Fruit fly (Drosophila melanogaster) whole organism, embryonic: ENCODE measurements around the gene CG7362.

Experiments used
- ATbp ChIP-seq: fragments of 200-800 bp; sonication (Bioruptor generic); optimal IDR thresholded peaks from 2 replicates; lab custom pipeline; 2017; ENCODE audit warnings: missing biosample characterization, mild to moderate bottlenecking, missing genetic modification characterization, missing genetic modification reagents
- Bdp1 ChIP-seq: fragments of 200-800 bp; sonication (Bioruptor generic); optimal IDR thresholded peaks from 3 replicates; lab custom pipeline; 2016; ENCODE audit warnings: missing biosample characterization, missing genetic modification characterization
- Blimp-1 ChIP-seq: fragments of 200-800 bp; sonication (Bioruptor generic); optimal IDR thresholded peaks from 3 replicates; lab custom pipeline; 2018; ENCODE audit warnings: missing biosample characterization, missing genetic modification characterization, mild to moderate bottlenecking, moderate library complexity, missing genetic modification reagents
- CG10959 ChIP-seq: fragments of 200-800 bp; sonication (Bioruptor generic); IDR thresholded peaks from 2 replicates; pipeline ENCODE4 v1.3.6; 2022; ENCODE audit warnings: missing biosample characterization, missing genetic modification characterization
- CG10979 ChIP-seq: fragments of 200-800 bp; sonication (Bioruptor generic); optimal IDR thresholded peaks from 2 replicates; lab custom pipeline; 2018; ENCODE audit warnings: missing biosample characterization, mild to moderate bottlenecking, missing genetic modification characterization, moderate library complexity
- CG12299 ChIP-seq: fragments of 200-800 bp; sonication (Bioruptor generic); optimal IDR thresholded peaks from 2 replicates; lab custom pipeline; 2018; ENCODE audit warnings: missing biosample characterization, mild to moderate bottlenecking, missing genetic modification characterization
- CG12391 ChIP-seq: fragments of 200-800 bp; sonication (Bioruptor generic); optimal IDR thresholded peaks from 3 replicates; lab custom pipeline; 2018; ENCODE audit warnings: missing biosample characterization, mild to moderate bottlenecking, missing genetic modification characterization, moderate library complexity
- CG13296 ChIP-seq: fragments of 200-800 bp; sonication (Bioruptor generic); optimal IDR thresholded peaks from 3 replicates; lab custom pipeline; 2018; ENCODE audit warnings: missing biosample characterization, mild to moderate bottlenecking, missing genetic modification characterization
- CG14441 ChIP-seq: fragments of 200-800 bp; sonication (Bioruptor generic); IDR thresholded peaks from 2 replicates; pipeline ENCODE4 v1.3.6; 2022; ENCODE audit warnings: missing biosample characterization, missing genetic modification characterization
- CG16779 ChIP-seq: fragments of 200-800 bp; sonication (Bioruptor generic); IDR thresholded peaks from 2 replicates; pipeline ENCODE4 v1.3.6; 2022; ENCODE audit warnings: missing biosample characterization, missing genetic modification characterization
- CG17385 ChIP-seq: fragments of 200-800 bp; sonication (Bioruptor generic); optimal IDR thresholded peaks from 3 replicates; lab custom pipeline; 2018; ENCODE audit warnings: missing biosample characterization, mild to moderate bottlenecking, missing genetic modification characterization
- CG17829 ChIP-seq: fragments of 200-800 bp; optimal IDR thresholded peaks from 2 replicates; lab custom pipeline; 2019; ENCODE audit warnings: missing biosample characterization, mild to moderate bottlenecking, missing genetic modification characterization, moderate library complexity
- CG3281 ChIP-seq: fragments of 200-800 bp; sonication (Bioruptor generic); optimal IDR thresholded peaks from 3 replicates; lab custom pipeline; 2017; ENCODE audit warnings: missing biosample characterization, mild to moderate bottlenecking, missing genetic modification characterization
- CG3995 ChIP-seq: fragments of 200-800 bp; sonication (Bioruptor generic); optimal IDR thresholded peaks from 3 replicates; lab custom pipeline; 2016; ENCODE audit warnings: missing biosample characterization, missing genetic modification characterization
- CG4404 ChIP-seq: fragments of 200-800 bp; sonication (Bioruptor generic); IDR thresholded peaks from 2 replicates; pipeline ENCODE4 v1.3.6; 2022; ENCODE audit warnings: missing biosample characterization, missing genetic modification characterization
- CG4424 ChIP-seq: fragments of 200-800 bp; sonication (Bioruptor generic); optimal IDR thresholded peaks from 3 replicates; lab custom pipeline; 2016; ENCODE audit warnings: missing biosample characterization, missing genetic modification characterization
- CG4617 ChIP-seq: fragments of 200-800 bp; sonication (Bioruptor generic); optimal IDR thresholded peaks from 3 replicates; lab custom pipeline; 2016; ENCODE audit warnings: missing biosample characterization, missing genetic modification characterization, borderline replicate concordance
- CG4820 ChIP-seq: fragments of 200-800 bp; sonication (Bioruptor generic); optimal IDR thresholded peaks from 3 replicates; lab custom pipeline; 2016; ENCODE audit warnings: missing biosample characterization, missing genetic modification characterization
- CG4854 ChIP-seq: fragments of 200-800 bp; sonication (Bioruptor generic); optimal IDR thresholded peaks from 2 replicates; lab custom pipeline; 2016; ENCODE audit warnings: missing biosample characterization, missing genetic modification characterization, inconsistent platforms
- CG6272 ChIP-seq: fragments of 200-800 bp; sonication (Bioruptor generic); IDR thresholded peaks from 2 replicates; pipeline ENCODE4 v1.3.6; 2022; ENCODE audit warnings: missing biosample characterization, missing genetic modification characterization
- CG7556 ChIP-seq: fragments of 200-800 bp; sonication (Bioruptor generic); optimal IDR thresholded peaks from 2 replicates; lab custom pipeline; 2017; ENCODE audit warnings: missing biosample characterization, mild to moderate bottlenecking, missing genetic modification characterization
- CG7928 ChIP-seq: fragments of 200-800 bp; sonication (Bioruptor generic); optimal IDR thresholded peaks from 2 replicates; lab custom pipeline; 2017; ENCODE audit warnings: missing biosample characterization, mild to moderate bottlenecking, missing genetic modification characterization
- CG8290 ChIP-seq, 3 experiments: fragments of 200-800 bp; sonication (Bioruptor generic); optimal IDR thresholded peaks; 2 replicates each; lab custom pipeline; 2016 to 2019; ENCODE audit warnings: missing biosample characterization in 3 of 3, missing genetic modification characterization in 3 of 3, mild to moderate bottlenecking in 2 of 3, moderate library complexity in 1 of 3
- CG9727 ChIP-seq: fragments of 200-800 bp; sonication (Bioruptor generic); optimal IDR thresholded peaks from 3 replicates; lab custom pipeline; 2017; ENCODE audit warnings: missing biosample characterization, mild to moderate bottlenecking, missing genetic modification characterization
- Chrac-16 ChIP-seq: fragments of 200-800 bp; sonication (Bioruptor generic); optimal IDR thresholded peaks from 3 replicates; lab custom pipeline; 2016; ENCODE audit warnings: missing biosample characterization, missing genetic modification characterization
- Doc2 ChIP-seq: fragments of 200-800 bp; sonication (Bioruptor generic); IDR thresholded peaks from 2 replicates; pipeline ENCODE4 v1.3.6; 2022; ENCODE audit warnings: missing biosample characterization, missing genetic modification characterization
- Hey ChIP-seq: fragments of 200-800 bp; sonication (Bioruptor generic); optimal IDR thresholded peaks from 3 replicates; lab custom pipeline; 2018; ENCODE audit warnings: missing biosample characterization, mild to moderate bottlenecking, missing genetic modification characterization
- Ravus ChIP-seq: fragments of 200-800 bp; sonication (Bioruptor generic); IDR thresholded peaks from 2 replicates; pipeline ENCODE4 v1.3.6; 2022; ENCODE audit warnings: missing biosample characterization, missing genetic modification characterization
- Sry-δ ChIP-seq: fragments of 200-800 bp; sonication (Bioruptor generic); optimal IDR thresholded peaks from 2 replicates; lab custom pipeline; 2016; ENCODE audit warnings: missing biosample characterization, missing genetic modification characterization
- Usf ChIP-seq: fragments of 200-800 bp; sonication (Bioruptor generic); optimal IDR thresholded peaks from 2 replicates; lab custom pipeline; 2017; ENCODE audit warnings: missing genotype, missing biosample characterization, missing genetic modification characterization
- YL-1 ChIP-seq: fragments of 200-800 bp; sonication (Bioruptor generic); optimal IDR thresholded peaks from 3 replicates; lab custom pipeline; 2017; ENCODE audit warnings: missing biosample characterization, mild to moderate bottlenecking, missing genetic modification characterization
- ab ChIP-seq: fragments of 200-800 bp; sonication (Bioruptor generic); optimal IDR thresholded peaks from 2 replicates; lab custom pipeline; 2016; ENCODE audit warnings: missing biosample characterization, missing genetic modification characterization
- ara ChIP-seq: fragments of 200-800 bp; sonication (Bioruptor generic); IDR thresholded peaks from 2 replicates; pipeline ENCODE4 v1.3.6; 2022; ENCODE audit warnings: missing biosample characterization, missing genetic modification characterization
- cad ChIP-seq: fragments of >200 bp; optimal IDR thresholded peaks from 2 replicates; lab custom pipeline; 2017; ENCODE audit warnings: missing biosample characterization, missing genetic modification characterization
- corto ChIP-seq: fragments of 200-800 bp; sonication (Bioruptor generic); optimal IDR thresholded peaks from 2 replicates; lab custom pipeline; 2016; ENCODE audit warnings: missing biosample characterization, mild to moderate bottlenecking, missing genetic modification characterization, moderate library complexity
- crc ChIP-seq: fragments of 200-800 bp; sonication (Bioruptor generic); optimal IDR thresholded peaks from 2 replicates; lab custom pipeline; 2016; ENCODE audit warnings: missing biosample characterization, missing genetic modification characterization
- dysf ChIP-seq: fragments of 200-800 bp; sonication (Bioruptor generic); IDR thresholded peaks from 3 replicates; pipeline ENCODE4 v1.3.6; 2022; ENCODE audit warnings: missing biosample characterization, missing genetic modification characterization
- fd3F ChIP-seq: fragments of 200-800 bp; sonication (Bioruptor generic); optimal IDR thresholded peaks from 2 replicates; lab custom pipeline; 2018; ENCODE audit warnings: missing biosample characterization, mild to moderate bottlenecking, missing genetic modification characterization, moderate library complexity
- fd96Cb ChIP-seq: fragments of 200-800 bp; sonication (Bioruptor generic); optimal IDR thresholded peaks from 2 replicates; lab custom pipeline; 2018; ENCODE audit warnings: missing biosample characterization, mild to moderate bottlenecking, missing genetic modification characterization, moderate library complexity
- hbn ChIP-seq: fragments of 200-800 bp; sonication (Bioruptor generic); IDR thresholded peaks from 2 replicates; pipeline ENCODE4 v1.3.6; 2022; ENCODE audit warnings: missing biosample characterization, missing genetic modification characterization; ENCODE audit not compliant: partially characterized antibody
- insv ChIP-seq, 2 experiments: fragments of 200-800 bp; sonication (Bioruptor generic); optimal IDR thresholded peaks; 3 replicates each; lab custom pipeline; 2016 to 2018; ENCODE audit warnings: missing biosample characterization in 2 of 2, missing genetic modification characterization in 2 of 2
- pfk ChIP-seq: fragments of 200-800 bp; sonication (Bioruptor generic); optimal IDR thresholded peaks from 2 replicates; lab custom pipeline; 2018; ENCODE audit warnings: missing biosample characterization, mild to moderate bottlenecking, missing genetic modification characterization, moderate library complexity
- phol ChIP-seq: fragments of 200-800 bp; sonication (Bioruptor generic); optimal IDR thresholded peaks from 3 replicates; lab custom pipeline; 2018; ENCODE audit warnings: missing biosample characterization, mild to moderate bottlenecking, missing genetic modification characterization, moderate library complexity
- scrt ChIP-seq: fragments of 200-800 bp; sonication (Bioruptor generic); optimal IDR thresholded peaks from 2 replicates; lab custom pipeline; 2018; ENCODE audit warnings: missing biosample characterization, mild to moderate bottlenecking, missing genetic modification characterization, moderate library complexity
- shn ChIP-seq: fragments of 200-800 bp; sonication (Bioruptor generic); optimal IDR thresholded peaks from 3 replicates; lab custom pipeline; 2016; ENCODE audit warnings: missing biosample characterization, missing genetic modification characterization
- trh ChIP-seq: fragments of 200-800 bp; sonication (Bioruptor generic); optimal IDR thresholded peaks from 2 replicates; lab custom pipeline; 2016; ENCODE audit warnings: missing biosample characterization, missing genetic modification characterization
- zf30C ChIP-seq: fragments of 200-800 bp; sonication (Bioruptor generic); optimal IDR thresholded peaks from 3 replicates; lab custom pipeline; 2018; ENCODE audit warnings: missing biosample characterization, mild to moderate bottlenecking, missing genetic modification characterization
- zfh1 ChIP-seq: fragments of 200-800 bp; sonication (Bioruptor generic); IDR thresholded peaks from 3 replicates; pipeline ENCODE4 v1.3.6; 2022; ENCODE audit warnings: missing biosample characterization, missing genetic modification characterization

The CG7362 gene

DNA sequence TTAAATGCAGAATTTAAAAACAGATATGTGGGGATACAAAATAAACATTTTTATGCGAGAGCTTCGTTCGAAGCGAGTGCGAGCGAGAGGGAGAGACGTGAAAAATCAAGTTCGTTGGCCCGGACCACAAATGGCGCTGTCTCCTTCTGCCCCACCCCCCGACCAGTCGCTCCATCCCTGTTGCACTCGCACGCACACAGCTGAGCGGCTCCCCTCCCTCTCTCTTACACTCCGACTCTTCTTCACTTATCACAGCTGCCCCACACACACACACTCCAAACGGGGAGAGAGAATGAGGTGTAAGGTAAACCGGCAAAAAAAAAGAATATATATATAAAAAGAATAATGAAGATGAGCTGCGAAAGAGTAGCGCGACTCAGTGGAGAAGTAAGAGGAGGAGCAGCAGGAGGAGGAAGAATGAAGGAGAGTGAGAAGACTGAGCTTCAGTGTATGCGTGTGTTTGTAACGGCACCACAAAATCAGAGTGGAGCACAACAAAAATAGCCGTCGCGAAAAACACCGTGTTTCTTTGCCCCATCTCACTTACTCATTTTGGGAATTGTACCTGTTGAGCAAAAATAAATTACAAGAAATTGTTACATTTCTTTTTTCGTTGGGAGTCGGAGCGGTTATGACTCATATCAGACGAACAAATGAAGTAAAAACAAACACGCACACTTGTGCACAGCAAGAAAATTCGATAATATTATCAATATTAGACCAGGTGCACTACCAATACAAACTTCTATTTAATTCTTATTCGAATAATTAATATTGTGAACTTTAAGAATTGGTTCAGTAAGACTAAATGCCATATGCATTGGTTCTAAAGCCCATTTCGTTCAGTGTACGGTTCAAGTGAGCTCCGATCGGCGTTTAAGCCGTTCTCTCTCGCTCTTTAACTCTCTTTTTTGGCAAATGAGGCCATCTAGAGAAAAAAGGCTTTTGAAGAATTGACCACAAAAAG, 16.1 kb downstream of the CG7362 start (continued):
- TF ChIP-seq CG4854 (GFP tag; lab: Kevin White, UChicago) (peak; percentile 92), Sry-δ (peak; percentile 56), CG4424 (GFP tag; lab: Kevin White, UChicago) (peak; percentile 92), Chrac-16 (GFP tag; lab: Kevin White, UChicago) (peak; percentile 93), scrt (peak; percentile 87), CG7556 (peak; percentile 93), ara (GFP tag; lab: Robert Waterston, UW) (peak; percentile 94), CG14441 (peak; percentile 95), ATbp (peak; percentile 95), CG10979 (peak; percentile 95), CG4820 (GFP tag; lab: Kevin White, UChicago) (peak; percentile 94), YL-1 (GFP tag; lab: Kevin White, UChicago) (peak; percentile 57), CG4617 (GFP tag; lab: Kevin White, UChicago) (peak; percentile 76), zf30C (GFP tag; lab: Kevin White, UChicago) (peak; percentile 86), CG10959 (GFP tag; lab: Robert Waterston, UW) (peak; percentile 95), CG17829 (tag; lab: Kevin White, UChicago) (peak; percentile 94), corto (GFP tag; lab: Kevin White, UChicago) (peak; percentile 86), fd96Cb (tag; lab: Kevin White, UChicago) (peak; percentile 95), CG8290 (GFP tag; optimal IDR thresholded peaks at IDR 0.05; lab: Kevin White, UChicago) (peak; percentile 87), CG8290 (tag; optimal IDR thresholded peaks at IDR 0.05; lab: Kevin White, UChicago) (peak; percentile 37 to 97), Blimp-1 (peak; percentile 91), Ravus (GFP tag; lab: Robert Waterston, UW) (peak; percentile 89), CG12391 (tag; lab: Kevin White, UChicago) (peak; percentile 95), dysf (GFP tag; lab: Robert Waterston, UW) (peak; percentile 96), ab (peak; percentile 88), shn (GFP tag; lab: Kevin White, UChicago) (peak; percentile 88), crc (GFP tag; lab: Kevin White, UChicago) (peak; percentile 84), Hey (peak; percentile 41), CG6272 (peak; percentile 90), CG9727 (GFP tag; lab: Kevin White, UChicago) (peak; percentile 95), CG13296 (GFP tag; lab: Kevin White, UChicago) (peak; percentile 81), phol (peak; percentile 94), CG3281 (GFP tag; lab: Kevin White, UChicago) (peak; percentile 91), pfk (GFP tag; lab: Kevin White, UChicago) (no peak), zfh1 (GFP tag; lab: Robert Waterston, UW) (peak; percentile 97), Bdp1 (peak; percentile 86), CG12299 (tag; lab: Kevin White, UChicago) (peak; percentile 74), insv (GFP tag; optimal IDR thresholded peaks at IDR 0.05; lab: Kevin White, UChicago) (peak in 1 of 2 experiments; percentile 42), Usf (GFP tag; lab: Kevin White, UChicago) (peak; percentile 76), CG16779 (peak; percentile 95), cad (GFP tag; lab: Kevin White, UChicago) (no peak), CG17385 (GFP tag; lab: Kevin White, UChicago) (peak; percentile 92), trh (GFP tag; lab: Kevin White, UChicago) (peak; percentile 89), CG4404 (peak; percentile 92), fd3F (GFP tag; lab: Kevin White, UChicago) (peak; percentile 90), CG7928 (GFP tag; lab: Kevin White, UChicago) (peak; percentile 67), hbn (GFP tag; lab: Robert Waterston, UW) (0 out of 2 replicates have a peak, but pooled peaks have one; percentile 24), Doc2 (GFP tag; lab: Robert Waterston, UW) (no peak), CG3995 (peak; percentile 46)
